Fruit fly (Drosophila melanogaster): ENCODE results near the gene CG13970.

CG13970 gene

DNA sequence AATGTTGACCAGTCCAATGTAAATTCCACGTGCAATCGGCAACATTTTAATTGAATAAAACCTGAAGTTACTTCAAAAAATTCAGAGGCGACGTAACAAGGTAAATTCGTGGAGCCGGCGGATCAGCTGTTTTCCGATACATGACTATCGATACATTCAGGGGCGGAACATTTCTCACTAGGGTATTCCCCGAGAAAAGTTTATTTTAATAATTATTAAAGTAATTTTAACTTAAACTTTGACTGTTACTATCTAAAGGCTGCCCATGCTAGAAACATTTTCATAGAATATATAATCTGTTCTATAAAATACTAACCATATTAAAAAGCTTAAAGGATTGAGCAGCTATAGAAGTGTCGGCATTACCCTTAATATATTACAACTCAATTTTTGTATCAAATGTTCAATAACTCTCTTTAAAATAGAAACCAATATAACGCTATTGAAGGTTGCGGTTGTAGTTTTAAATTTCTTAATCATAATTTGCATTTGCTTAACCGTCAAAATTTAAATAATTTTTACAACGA is 6.8 kb downstream of the CG13970 start, which contains the start of the genes mRpS18B and Kua (continued):
- TF ChIP-seq kni (GFP tag; optimal IDR thresholded peaks at IDR 0.05) (no peak), inv (GFP tag; IDR thresholded peaks at IDR 0.05; ENCODE audit: partially characterized antibody) (peak; percentile 47), CG2678 (tag; optimal IDR thresholded peaks at IDR 0.05) (peak; percentile 65), vnd (GFP tag; IDR thresholded peaks at IDR 0.05; ENCODE audit: partially characterized antibody) (no peak), NfI (GFP tag; optimal IDR thresholded peaks at IDR 0.05) (peak; percentile 62), CG10321 (GFP tag; IDR thresholded peaks at IDR 0.05) (no peak), Sin3A (optimal IDR thresholded peaks at IDR 0.05) (no peak), lbe (GFP tag; optimal IDR thresholded peaks at IDR 0.05) (no peak), CG18011 (GFP tag; optimal IDR thresholded peaks at IDR 0.05) (no peak), knrl (GFP tag; IDR thresholded peaks at IDR 0.05; ENCODE audit: partially characterized antibody) (peak; percentile 71), bbx (GFP tag; IDR thresholded peaks at IDR 0.05; ENCODE audit: partially characterized antibody) (peak; percentile 60; the same call in 1 of the 2 replicates), Adf1 (GFP tag; IDR thresholded peaks at IDR 0.05) (peak; percentile 12; the same call in 1 of the 2 replicates), stc (GFP tag; IDR thresholded peaks at IDR 0.05) (peak; percentile 23; the same call in 1 of the 2 replicates), rib (GFP tag; IDR thresholded peaks at IDR 0.05) (peak; percentile 17; the same call in 1 of the 2 replicates), slbo (GFP tag; IDR thresholded peaks at IDR 0.05) (peak; percentile 84), chm (GFP tag; IDR thresholded peaks at IDR 0.05) (0 out of 2 replicates have a peak, but pooled peaks have one; percentile 36), CG32772 (GFP tag; IDR thresholded peaks at IDR 0.05) (no peak), toy (GFP tag; IDR thresholded peaks at IDR 0.05) (no peak), CG16863 (GFP tag; optimal IDR thresholded peaks at IDR 0.05) (peak; percentile 35), Atf-2 (GFP tag; optimal IDR thresholded peaks at IDR 0.05) (no peak), NFAT (GFP tag; IDR thresholded peaks at IDR 0.05) (peak; percentile 52), Xbp1 (GFP tag; optimal IDR thresholded peaks at IDR 0.05) (peak; percentile 65), Dfd (GFP tag; optimal IDR thresholded peaks at IDR 0.05) (no peak), sc (optimal IDR thresholded peaks at IDR 0.05) (no peak), sc (GFP tag; optimal IDR thresholded peaks at IDR 0.05) (no peak), PHDP (tag; optimal IDR thresholded peaks at IDR 0.05) (peak; percentile 64), pan (optimal IDR thresholded peaks at IDR 0.05) (no peak), pan (GFP tag; optimal IDR thresholded peaks at IDR 0.05 in 1 of 2, IDR thresholded peaks at IDR 0.05 in 1 of 2) (peak in 1 of 2 experiments; percentile 63), bcd (GFP tag; optimal IDR thresholded peaks at IDR 0.05) (peak; percentile 62), CG1024 (GFP tag; IDR thresholded peaks at IDR 0.05) (no peak), CG13624 (GFP tag; optimal IDR thresholded peaks at IDR 0.05) (peak; percentile 26), kay (GFP tag; optimal IDR thresholded peaks at IDR 0.05) (no peak), bigmax (GFP tag; optimal IDR thresholded peaks at IDR 0.05) (no peak), dpn (GFP tag; optimal IDR thresholded peaks at IDR 0.05) (peak; percentile 44 to 53), CG2712 (tag; optimal IDR thresholded peaks at IDR 0.05) (peak; percentile 70), CG8388 (GFP tag; optimal IDR thresholded peaks at IDR 0.05) (peak; percentile 41), Dll (GFP tag; IDR thresholded peaks at IDR 0.05; ENCODE audit: partially characterized antibody) (peak; percentile 52; the same call in 2 of the 4 replicates), Dref (GFP tag; IDR thresholded peaks at IDR 0.05) (peak; percentile 76), seq (GFP tag; IDR thresholded peaks at IDR 0.05) (no peak), CG2129 (GFP tag; IDR thresholded peaks at IDR 0.05; ENCODE audit: partially characterized antibody) (peak; percentile 40), cad (GFP tag; optimal IDR thresholded peaks at IDR 0.05) (no peak), hth (optimal IDR thresholded peaks at IDR 0.05) (no peak), CG9609 (GFP tag; optimal IDR thresholded peaks at IDR 0.05) (no peak), maf-S (GFP tag; optimal IDR thresholded peaks at IDR 0.05) (no peak), YL-1 (GFP tag; optimal IDR thresholded peaks at IDR 0.05) (no peak), CG7271 (tag; optimal IDR thresholded peaks at IDR 0.05) (no peak), Fer3 (tag; optimal IDR thresholded peaks at IDR 0.05) (peak; percentile 54), CG3847 (GFP tag; IDR thresholded peaks at IDR 0.05) (peak; percentile 71), CG4730 (GFP tag; IDR thresholded peaks at IDR 0.05) (no peak), Spps (tag; optimal IDR thresholded peaks at IDR 0.05) (no peak), hkb (optimal IDR thresholded peaks at IDR 0.05) (no peak), hkb (GFP tag; IDR thresholded peaks at IDR 0.05) (peak; percentile 53)

Data from whole organism, embryonic.